Worm (Caenorhabditis elegans) whole organism, L3 larva: ENCODE data around the gene idpc-7.

ENCODE experiments used
- ZK546.5 ChIP-seq: sonication (generic microtip); optimal IDR thresholded peaks from 2 replicates; lab custom pipeline; 2017; ENCODE audit warnings: missing biosample characterization, missing genetic modification characterization
- ama-1 ChIP-seq: fragments of 150-350 bp; optimal IDR thresholded peaks from 2 replicates; lab custom pipeline; 2018
- elt-1 ChIP-seq: fragments of 150-350 bp; optimal IDR thresholded peaks from 2 replicates; lab custom pipeline; 2014; ENCODE audit warnings: missing biosample characterization, missing genetic modification characterization
- lin-15B ChIP-seq: fragments of 150-350 bp; optimal IDR thresholded peaks from 2 replicates; lab custom pipeline; 2014; ENCODE audit warnings: missing biosample characterization, missing genetic modification characterization
- nhr-11 ChIP-seq: fragments of 150-350 bp; optimal IDR thresholded peaks from 2 replicates; lab custom pipeline; 2014; ENCODE audit warnings: missing biosample characterization, missing genetic modification characterization
- nhr-12 ChIP-seq: fragments of 150-350 bp; optimal IDR thresholded peaks from 2 replicates; lab custom pipeline; 2014; ENCODE audit warnings: missing biosample characterization, missing genetic modification characterization
- nhr-76 ChIP-seq: fragments of 150-350 bp; sonication (generic microtip); optimal IDR thresholded peaks from 5 replicates; lab custom pipeline; 2014; ENCODE audit warnings: missing biosample characterization, missing genetic modification characterization
- pha-4 ChIP-seq: fragments of 150-350 bp; optimal IDR thresholded peaks from 2 replicates; lab custom pipeline; 2014; ENCODE audit warnings: missing biosample characterization, missing genetic modification reagents, missing genetic modification characterization
- snpc-4 ChIP-seq: fragments of 150-350 bp; optimal IDR thresholded peaks from 2 replicates; lab custom pipeline; 2014; ENCODE audit warnings: missing biosample characterization, missing genetic modification characterization
- unc-39 ChIP-seq: sonication (generic microtip); optimal IDR thresholded peaks from 4 replicates; lab custom pipeline; 2017; ENCODE audit warnings: missing biosample characterization, missing genetic modification characterization
- unc-62 ChIP-seq: fragments of 150-350 bp; sonication (generic microtip); optimal IDR thresholded peaks from 4 replicates; lab custom pipeline; 2014; ENCODE audit warnings: missing biosample characterization, missing genetic modification reagents, missing genetic modification characterization
- ztf-11 ChIP-seq: fragments of 150-350 bp; optimal IDR thresholded peaks from 2 replicates; lab custom pipeline; 2014; ENCODE audit warnings: missing biosample characterization, missing genetic modification characterization

DNA sequence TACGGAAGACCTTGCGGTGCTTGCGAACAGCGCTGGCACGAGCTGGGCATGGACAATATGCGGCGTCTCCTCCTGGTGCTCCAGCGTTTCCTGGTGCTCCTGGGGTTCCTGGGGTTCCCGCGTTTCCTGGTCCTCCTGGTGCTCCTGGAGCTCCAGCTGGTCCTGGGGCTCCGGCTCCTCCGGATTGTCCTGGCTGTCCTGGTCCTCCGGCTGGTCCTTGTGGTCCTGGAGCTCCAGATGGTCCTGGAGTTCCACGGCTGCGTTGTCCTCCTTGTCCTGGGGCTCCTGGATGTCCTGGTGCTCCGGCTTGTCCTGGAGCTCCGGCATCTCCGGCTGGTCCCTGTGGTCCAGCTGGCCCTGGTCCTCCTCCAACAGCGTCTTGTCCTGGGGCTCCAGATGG lies 13.5 kb upstream of the idpc-7 start:
- TF ChIP-seq ZK546.5 (tag; lab: Kevin White, UChicago) (no peak), snpc-4 (tag; lab: Kevin White, UChicago) (no peak), unc-39 (tag; lab: Kevin White, UChicago) (no peak), nhr-76 (tag; lab: Kevin White, UChicago) (no peak), ztf-11 (tag; lab: Kevin White, UChicago) (no peak), ama-1 (lab: Kevin White, UChicago) (no peak), nhr-11 (no peak), nhr-12 (tag; lab: Kevin White, UChicago) (no peak), pha-4 (no peak), unc-62 (no peak), lin-15B (tag; lab: Kevin White, UChicago) (no peak), elt-1 (no peak)
